Worm (Caenorhabditis elegans) whole organism, L1 larva: ENCODE measurements around the gene cdc-48.1.

ENCODE experiments used
- C16A3.4 ChIP-seq: fragments of 150-350 bp; optimal IDR thresholded peaks from 2 replicates; lab custom pipeline; 2014; ENCODE audit warnings: missing biosample characterization, missing genetic modification characterization
- C34B4.2 ChIP-seq: sonication (generic microtip); optimal IDR thresholded peaks from 2 replicates; lab custom pipeline; 2017; ENCODE audit warnings: mild to moderate bottlenecking, missing genetic modification characterization, missing compliant biosample characterization
- Y116A8C.19 ChIP-seq: sonication (generic microtip); optimal IDR thresholded peaks from 2 replicates; lab custom pipeline; 2016; ENCODE audit warnings: missing compliant biosample characterization, missing genetic modification characterization, borderline replicate concordance
- aha-1 ChIP-seq: fragments of 150-350 bp; optimal IDR thresholded peaks from 2 replicates; lab custom pipeline; 2014; ENCODE audit warnings: missing biosample characterization, missing genetic modification characterization
- aly-2 ChIP-seq: fragments of 150-350 bp; optimal IDR thresholded peaks from 2 replicates; lab custom pipeline; 2014; ENCODE audit warnings: missing biosample characterization, missing genetic modification characterization
- blmp-1 ChIP-seq: fragments of 150-350 bp; optimal IDR thresholded peaks from 2 replicates; lab custom pipeline; 2014; ENCODE audit warnings: missing biosample characterization, missing genetic modification characterization
- ceh-63 ChIP-seq: fragments of 200-800 bp; sonication (Bioruptor generic); optimal IDR thresholded peaks from 2 replicates; lab custom pipeline; 2018; ENCODE audit warnings: mild to moderate bottlenecking, missing genetic modification characterization, missing compliant biosample characterization
- ceh-8 ChIP-seq: fragments of 200-800 bp; sonication (Bioruptor generic); optimal IDR thresholded peaks from 2 replicates; lab custom pipeline; 2018; ENCODE audit warnings: mild to moderate bottlenecking, missing genetic modification characterization, moderate library complexity, missing compliant biosample characterization
- ceh-82 ChIP-seq, 3 experiments: fragments of 150-350 bp in 1 of 3; sonication (generic microtip) in 2 of 3; optimal IDR thresholded peaks; 2 replicates each; lab custom pipeline; 2014 to 2017; ENCODE audit warnings: missing biosample characterization in 3 of 3, missing genetic modification characterization in 3 of 3
- ceh-88 ChIP-seq: fragments of 200-800 bp; sonication (Bioruptor generic); IDR thresholded peaks from 2 replicates; pipeline ENCODE4 v1.3.6; 2022; ENCODE audit warnings: missing genetic modification characterization, missing compliant biosample characterization
- ces-1 ChIP-seq: fragments of 150-350 bp; optimal IDR thresholded peaks from 2 replicates; lab custom pipeline; 2014; ENCODE audit warnings: missing biosample characterization, missing genetic modification reagents, missing genetic modification characterization
- dsc-1 ChIP-seq: sonication (generic microtip); optimal IDR thresholded peaks from 2 replicates; lab custom pipeline; 2016; ENCODE audit warnings: mild to moderate bottlenecking, missing genetic modification characterization, missing compliant biosample characterization
- efl-1 ChIP-seq, 4 experiments: fragments of 150-350 bp; optimal IDR thresholded peaks in 3 of 4; peaks in 1 of 4; 1 replicate in 1 of 4; 2 replicates in 3 of 4; lab custom pipeline; 2014; ENCODE audit warnings: missing biosample characterization in 2 of 4, missing genetic modification characterization in 2 of 4, missing genetic modification reagents in 2 of 4
- fkh-10 ChIP-seq: sonication (generic microtip); optimal IDR thresholded peaks from 2 replicates; lab custom pipeline; 2017; ENCODE audit warnings: missing biosample characterization, missing genetic modification reagents, missing genetic modification characterization
- fkh-4 ChIP-seq: sonication (generic microtip); optimal IDR thresholded peaks from 2 replicates; lab custom pipeline; 2016; ENCODE audit warnings: missing compliant biosample characterization, missing genetic modification characterization, borderline replicate concordance
- fos-1 ChIP-seq: fragments of 150-350 bp; optimal IDR thresholded peaks from 2 replicates; lab custom pipeline; 2014; ENCODE audit warnings: missing biosample characterization, missing genetic modification characterization
- grh-1 ChIP-seq: fragments of 200-800 bp; sonication (Bioruptor generic); IDR thresholded peaks from 2 replicates; pipeline ENCODE4 v1.3.6; 2022; ENCODE audit warnings: missing genetic modification reagents, missing genetic modification characterization, missing compliant biosample characterization
- hlh-17 ChIP-seq: fragments of 200-800 bp; sonication (Bioruptor generic); optimal IDR thresholded peaks from 2 replicates; lab custom pipeline; 2018; ENCODE audit warnings: missing genetic modification characterization, mild to moderate bottlenecking, missing compliant biosample characterization, moderate library complexity, borderline replicate concordance
- hpl-2 ChIP-seq: fragments of 150-350 bp; optimal IDR thresholded peaks from 2 replicates; lab custom pipeline; 2014; ENCODE audit warnings: missing biosample characterization, missing genetic modification reagents, missing genetic modification characterization
- lin-13 ChIP-seq: fragments of 150-350 bp; optimal IDR thresholded peaks from 2 replicates; lab custom pipeline; 2014; ENCODE audit warnings: missing biosample characterization, missing genetic modification reagents, missing genetic modification characterization
- lin-14 ChIP-seq: fragments of 200-800 bp; sonication (Bioruptor generic); optimal IDR thresholded peaks from 2 replicates; lab custom pipeline; 2018; ENCODE audit warnings: mild to moderate bottlenecking, missing genetic modification characterization, moderate library complexity, missing compliant biosample characterization
- lin-15B ChIP-seq: fragments of 150-350 bp; sonication (generic microtip); optimal IDR thresholded peaks from 3 replicates; lab custom pipeline; 2014; ENCODE audit warnings: missing biosample characterization, missing genetic modification characterization
- lin-35 ChIP-seq, 2 experiments: fragments of 150-350 bp; optimal IDR thresholded peaks; 2 replicates each; lab custom pipeline; 2014; ENCODE audit warnings: missing biosample characterization in 2 of 2, missing genetic modification characterization in 2 of 2, missing genetic modification reagents in 2 of 2
- lin-39 ChIP-seq: fragments of 150-350 bp; optimal IDR thresholded peaks from 2 replicates; lab custom pipeline; 2014; ENCODE audit warnings: missing biosample characterization, missing genetic modification reagents, missing genetic modification characterization
- lir-3 ChIP-seq: sonication (generic microtip); optimal IDR thresholded peaks from 2 replicates; lab custom pipeline; 2016; ENCODE audit warnings: mild to moderate bottlenecking, missing genetic modification characterization, moderate library complexity, missing compliant biosample characterization; ENCODE audit not compliant: poor library complexity
- lsy-2 ChIP-seq, 2 experiments: fragments of 150-350 bp; optimal IDR thresholded peaks; 2 replicates each; lab custom pipeline; 2014; ENCODE audit warnings: missing biosample characterization in 2 of 2, missing genetic modification characterization in 2 of 2
- mdl-1 ChIP-seq, 2 experiments: fragments of 150-350 bp; optimal IDR thresholded peaks; 2 replicates each; lab custom pipeline; 2014 to 2017; ENCODE audit warnings: missing biosample characterization in 2 of 2, missing genetic modification characterization in 2 of 2, inconsistent platforms in 1 of 2
- mep-1 ChIP-seq: fragments of 150-350 bp; optimal IDR thresholded peaks from 2 replicates; lab custom pipeline; 2014; ENCODE audit warnings: missing biosample characterization, missing genetic modification characterization
- nhr-237 ChIP-seq: fragments of 150-350 bp; optimal IDR thresholded peaks from 2 replicates; lab custom pipeline; 2014; ENCODE audit warnings: missing biosample characterization, missing genetic modification characterization
- nhr-28 ChIP-seq: fragments of 150-350 bp; optimal IDR thresholded peaks from 2 replicates; lab custom pipeline; 2014; ENCODE audit warnings: missing biosample characterization, missing genetic modification characterization
- nhr-76 ChIP-seq: sonication (generic microtip); optimal IDR thresholded peaks from 2 replicates; lab custom pipeline; 2017; ENCODE audit warnings: missing biosample characterization, missing genetic modification characterization
- nhr-77 ChIP-seq: fragments of 150-350 bp; optimal IDR thresholded peaks from 2 replicates; lab custom pipeline; 2014; ENCODE audit warnings: missing biosample characterization, missing genetic modification characterization
- nhr-84 ChIP-seq: sonication (generic microtip); optimal IDR thresholded peaks from 2 replicates; lab custom pipeline; 2017; ENCODE audit warnings: missing biosample characterization, missing genetic modification characterization
- nhr-90 ChIP-seq: sonication (generic microtip); optimal IDR thresholded peaks from 2 replicates; lab custom pipeline; 2016; ENCODE audit warnings: mild to moderate bottlenecking, missing genetic modification characterization, missing compliant biosample characterization; ENCODE audit not compliant: poor library complexity
- pqm-1 ChIP-seq: sonication (generic microtip); optimal IDR thresholded peaks from 3 replicates; lab custom pipeline; 2017; ENCODE audit warnings: missing biosample characterization, missing genetic modification characterization
- snpc-4 ChIP-seq: fragments of 150-350 bp; optimal IDR thresholded peaks from 2 replicates; lab custom pipeline; 2014; ENCODE audit warnings: missing biosample characterization, missing genetic modification characterization
- swsn-7 ChIP-seq: sonication (generic microtip); optimal IDR thresholded peaks from 2 replicates; lab custom pipeline; 2016; ENCODE audit warnings: missing genetic modification characterization, missing compliant biosample characterization
- tbx-2 ChIP-seq: sonication (generic microtip); optimal IDR thresholded peaks from 2 replicates; lab custom pipeline; 2016; ENCODE audit warnings: missing genetic modification characterization, missing compliant biosample characterization
- tlp-1 ChIP-seq: fragments of 150-350 bp; optimal IDR thresholded peaks from 2 replicates; lab custom pipeline; 2014; ENCODE audit warnings: missing biosample characterization, missing genetic modification characterization
- unc-130 ChIP-seq: fragments of 150-350 bp; optimal IDR thresholded peaks from 2 replicates; lab custom pipeline; 2017; ENCODE audit warnings: missing biosample characterization, missing genetic modification characterization, inconsistent platforms
- unc-30 ChIP-seq: sonication (generic microtip); optimal IDR thresholded peaks from 2 replicates; lab custom pipeline; 2017; ENCODE audit warnings: missing biosample characterization, missing genetic modification characterization
- unc-98 ChIP-seq: fragments of 200-800 bp; sonication (Bioruptor generic); IDR thresholded peaks from 2 replicates; pipeline ENCODE4 v1.3.6; 2022; ENCODE audit warnings: missing genetic modification characterization, missing compliant biosample characterization
- vab-15 ChIP-seq: sonication (generic microtip); optimal IDR thresholded peaks from 2 replicates; lab custom pipeline; 2017; ENCODE audit warnings: missing genotype, mild to moderate bottlenecking, missing genetic modification characterization, missing compliant biosample characterization
- ztf-4 ChIP-seq: fragments of 150-350 bp; optimal IDR thresholded peaks from 2 replicates; lab custom pipeline; 2014; ENCODE audit warnings: missing biosample characterization, missing genetic modification characterization

Gene cdc-48.1

ce11 chrII:10524374-10524773 is 38.8 kb downstream of the cdc-48.1 start, which contains the start of gene F59B10.6:
TSS of gene F59B10.6 (minus strand) at chrII:10524474.
- no peak for TF ChIP-seq C34B4.2
- TF ChIP-seq lin-14 (GFP tag; lab: Kevin White, UChicago): no peak
- TF ChIP-seq ces-1 (GFP tag; lab: Kevin White, UChicago): no peak
- TF ChIP-seq unc-130 (tag; lab: Kevin White, UChicago): no peak
- TF ChIP-seq ceh-63: no peak
- TF ChIP-seq vab-15 (tag; lab: Kevin White, UChicago): no peak
- no peak for TF ChIP-seq lin-39 (tag; lab: Kevin White, UChicago)
- no peak for TF ChIP-seq dsc-1 (tag; lab: Kevin White, UChicago)
- TF ChIP-seq Y116A8C.19 (tag; lab: Kevin White, UChicago): no peak
- TF ChIP-seq nhr-28 (tag; lab: Kevin White, UChicago): no peak
- TF ChIP-seq, all 84 proteins: peak for 0

DNA sequence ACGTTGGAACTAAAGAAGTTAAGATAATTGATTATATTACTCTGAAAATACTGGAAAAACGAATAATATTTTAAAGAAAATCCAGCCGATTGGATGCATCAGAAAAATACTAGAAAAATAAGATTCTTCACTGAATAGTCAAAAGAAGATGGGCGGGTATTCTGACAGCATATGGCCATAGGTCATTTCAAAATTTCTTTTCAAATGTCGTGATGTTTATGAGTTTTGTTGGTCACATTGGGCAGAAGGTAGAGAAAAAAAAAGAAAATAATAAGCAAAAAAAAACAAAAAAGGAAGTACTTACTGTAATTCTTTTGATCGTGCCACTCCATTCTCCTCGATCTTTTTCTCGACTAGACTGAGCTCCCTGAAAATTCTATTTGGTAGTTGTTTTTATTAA is 39.6 kb downstream of the cdc-48.1 start, which contains the start of gene F59B10.5:
F59B10.5 (minus strand) TSS at position 101 of the 400 bp plus-strand sequence.
- TF ChIP-seq lin-35 (GFP tag; optimal IDR thresholded peaks at IDR 0.05; lab: Kevin White, UChicago) (no peak), lir-3 (tag; lab: Kevin White, UChicago) (no peak), ceh-8 (no peak)

- TF ChIP-seq lin-14 (GFP tag; lab: Kevin White, UChicago): no peak
- peak; percentile 98 for TF ChIP-seq blmp-1 (tag; lab: Kevin White, UChicago)
Observed at ce11 chrII:10523031-10523430, 40.2 kb downstream of the cdc-48.1 start.

DNA sequence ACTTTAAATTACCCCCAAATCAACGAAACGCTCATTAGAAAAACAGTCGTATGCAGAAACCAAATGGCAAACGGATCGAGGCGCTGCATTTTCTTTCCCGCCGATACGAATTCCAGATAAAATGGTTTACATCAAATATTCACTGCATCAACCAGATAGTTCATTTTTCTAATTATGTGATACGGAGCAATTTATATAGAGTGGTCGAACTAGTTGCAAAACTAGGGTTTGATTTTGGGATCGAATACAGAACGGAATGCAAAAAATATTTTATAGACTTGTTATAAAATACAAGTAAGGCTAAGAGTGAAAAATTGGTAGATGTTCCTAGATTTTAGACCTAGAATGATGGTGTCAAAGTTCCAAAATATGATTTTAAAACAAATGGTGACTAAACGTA is 43.3 kb downstream of the cdc-48.1 start:
- TF ChIP-seq nhr-84 (tag; lab: Kevin White, UChicago): no peak
- no peak for TF ChIP-seq snpc-4 (tag; lab: Kevin White, UChicago)
- no peak for TF ChIP-seq lin-13 (GFP tag; lab: Kevin White, UChicago)
- no peak for TF ChIP-seq nhr-76
- no peak for TF ChIP-seq efl-1 (optimal IDR thresholded peaks at IDR 0.05; lab: Kevin White, UChicago)
- TF ChIP-seq efl-1 (GFP tag; optimal IDR thresholded peaks at IDR 0.05 in 1 of 2; lab: Kevin White, UChicago): peak in 1 of 2 experiments; percentile 63

ce11 chrII:10519017-10519416 is 44.2 kb downstream of the cdc-48.1 start, which contains the start of gene F59B10.4:
TSS of gene F59B10.4 (minus strand) at chrII:10519117.
- no peak for TF ChIP-seq pqm-1 (tag; lab: Kevin White, UChicago)
- no peak for TF ChIP-seq ztf-4 (tag; lab: Kevin White, UChicago)
- TF ChIP-seq lin-35 (GFP tag; optimal IDR thresholded peaks at IDR 0.05; lab: Kevin White, UChicago): no peak
- no peak for TF ChIP-seq tlp-1
- no peak for TF ChIP-seq mep-1
- TF ChIP-seq ceh-88 (GFP tag; lab: Robert Waterston, UW): no peak
- TF ChIP-seq ces-1 (GFP tag; lab: Kevin White, UChicago): no peak
- no peak for TF ChIP-seq lin-15B (tag; lab: Kevin White, UChicago)
- no peak for TF ChIP-seq mdl-1 (tag; optimal IDR thresholded peaks at IDR 0.05; lab: Kevin White, UChicago)
- TF ChIP-seq aha-1 (tag; lab: Kevin White, UChicago): no peak
- no peak for TF ChIP-seq unc-98 (GFP tag; lab: Robert Waterston, UW)
- TF ChIP-seq fkh-4 (tag; lab: Kevin White, UChicago): no peak
- no peak for TF ChIP-seq nhr-84 (tag; lab: Kevin White, UChicago)
- no peak for TF ChIP-seq fkh-10 (GFP tag; lab: Kevin White, UChicago)
- no peak for TF ChIP-seq ceh-8
- no peak for TF ChIP-seq nhr-28 (tag; lab: Kevin White, UChicago)
- TF ChIP-seq hpl-2: no peak
- no peak for TF ChIP-seq efl-1 (optimal IDR thresholded peaks at IDR 0.05; lab: Kevin White, UChicago)
- TF ChIP-seq efl-1 (GFP tag; optimal IDR thresholded peaks at IDR 0.05 in 1 of 2; lab: Kevin White, UChicago): no peak
- no peak for TF ChIP-seq aly-2 (tag; lab: Kevin White, UChicago)
- no peak for TF ChIP-seq nhr-77 (tag; lab: Kevin White, UChicago)
- no peak for TF ChIP-seq C16A3.4 (tag; lab: Kevin White, UChicago)
- TF ChIP-seq swsn-7 (tag; lab: Kevin White, UChicago): no peak
- TF ChIP-seq nhr-237 (tag; lab: Kevin White, UChicago): no peak
- TF ChIP-seq unc-30 (tag; lab: Kevin White, UChicago): no peak
- no peak for TF ChIP-seq grh-1 (GFP tag; lab: Robert Waterston, UW)
- no peak for TF ChIP-seq unc-130 (tag; lab: Kevin White, UChicago)
- TF ChIP-seq ceh-82 (tag; optimal IDR thresholded peaks at IDR 0.05; lab: Kevin White, UChicago): no peak
- TF ChIP-seq tbx-2 (tag; lab: Kevin White, UChicago): no peak
- TF ChIP-seq nhr-90 (tag; lab: Kevin White, UChicago): no peak
- no peak for TF ChIP-seq hlh-17 (GFP tag; lab: Kevin White, UChicago)
- TF ChIP-seq lsy-2 (tag; optimal IDR thresholded peaks at IDR 0.05; lab: Kevin White, UChicago): no peak
- TF ChIP-seq fos-1 (tag; lab: Kevin White, UChicago): no peak
